Worm (Caenorhabditis elegans): Measurements from ENCODE around the gene Y57A10A.14.

The Y57A10A.14 gene

ce11 chrII:12211652-12212245, 26.0 kb downstream of the Y57A10A.14 start:
- TF ChIP-seq nhr-23 (tag; optimal IDR thresholded peaks at IDR 0.05) = no peak
- TF ChIP-seq nhr-11 (tag; optimal IDR thresholded peaks at IDR 0.05) = no peak
- TF ChIP-seq zag-1 (tag; optimal IDR thresholded peaks at IDR 0.05) = no peak
- TF ChIP-seq mdl-1 (tag; optimal IDR thresholded peaks at IDR 0.05) = no peak
- no peak for TF ChIP-seq nhr-10 (tag; optimal IDR thresholded peaks at IDR 0.05)
- TF ChIP-seq Y55F3AM.14 (GFP tag; optimal IDR thresholded peaks at IDR 0.05) = no peak
- no peak for TF ChIP-seq sma-9 (GFP tag; optimal IDR thresholded peaks at IDR 0.05)
- no peak for TF ChIP-seq sma-9 (tag; optimal IDR thresholded peaks at IDR 0.05)
- TF ChIP-seq C34F6.9 (tag; optimal IDR thresholded peaks at IDR 0.05) = no peak
- no peak for TF ChIP-seq ztf-4 (tag; optimal IDR thresholded peaks at IDR 0.05)
- TF ChIP-seq mab-5 (tag; optimal IDR thresholded peaks at IDR 0.05) = no peak
- no peak for TF ChIP-seq unc-39 (tag; optimal IDR thresholded peaks at IDR 0.05)

ce11 chrII:12214562-12214961, 28.8 kb downstream of the Y57A10A.14 start:
- TF ChIP-seq fos-1 (tag; optimal IDR thresholded peaks at IDR 0.05) = no peak
- no peak for TF ChIP-seq crh-2 (tag; optimal IDR thresholded peaks at IDR 0.05)
- no peak for TF ChIP-seq ZK546.5 (tag; optimal IDR thresholded peaks at IDR 0.05)
- no peak for TF ChIP-seq ama-1 (optimal IDR thresholded peaks at IDR 0.05)
- TF ChIP-seq peb-1 (tag; optimal IDR thresholded peaks at IDR 0.05) = no peak
- TF ChIP-seq ceh-82 (tag; optimal IDR thresholded peaks at IDR 0.05) = no peak
- TF ChIP-seq nhr-77 (tag; optimal IDR thresholded peaks at IDR 0.05) = no peak
- TF ChIP-seq sem-4 (tag; optimal IDR thresholded peaks at IDR 0.05) = no peak
- no peak for TF ChIP-seq alr-1 (tag; optimal IDR thresholded peaks at IDR 0.05)
- no peak for TF ChIP-seq lin-39 (tag; optimal IDR thresholded peaks at IDR 0.05)

- TF ChIP-seq elt-1 (tag; optimal IDR thresholded peaks at IDR 0.05) = no peak
- TF ChIP-seq gmeb-1 (tag; optimal IDR thresholded peaks at IDR 0.05) = peak; percentile 54
- peak; percentile 57 for TF ChIP-seq zag-1 (tag; optimal IDR thresholded peaks at IDR 0.05)
- TF ChIP-seq nhr-129 (tag; optimal IDR thresholded peaks at IDR 0.05) = peak; percentile 93
- TF ChIP-seq ztf-4 (tag; optimal IDR thresholded peaks at IDR 0.05) = peak; percentile 5
- peak; percentile 53 to 57 for TF ChIP-seq mdl-1 (tag; optimal IDR thresholded peaks at IDR 0.05)
- TF ChIP-seq crh-2 (tag; optimal IDR thresholded peaks at IDR 0.05) = peak; percentile 83
- TF ChIP-seq blmp-1 (tag; optimal IDR thresholded peaks at IDR 0.05; ENCODE audit: insufficient read depth) = peak; percentile 62
- peak; percentile 86 for TF ChIP-seq C34F6.9 (tag; optimal IDR thresholded peaks at IDR 0.05)
- TF ChIP-seq sma-3 (GFP tag; optimal IDR thresholded peaks at IDR 0.05) = peak; percentile 77
- TF ChIP-seq ama-1 (optimal IDR thresholded peaks at IDR 0.05) = no peak
- no peak for TF ChIP-seq nhr-77 (tag; optimal IDR thresholded peaks at IDR 0.05)
- TF ChIP-seq lin-39 (tag; optimal IDR thresholded peaks at IDR 0.05) = no peak
- TF ChIP-seq nhr-11 (tag; optimal IDR thresholded peaks at IDR 0.05) = no peak
- TF ChIP-seq nhr-25 (tag; optimal IDR thresholded peaks at IDR 0.05) = peak; percentile 62
- no peak for TF ChIP-seq nhr-237 (tag; optimal IDR thresholded peaks at IDR 0.05)
- TF ChIP-seq ZK546.5 (tag; optimal IDR thresholded peaks at IDR 0.05) = no peak
- TF ChIP-seq dmd-4 (tag; optimal IDR thresholded peaks at IDR 0.05) = no peak
- TF ChIP-seq sem-4 (tag; optimal IDR thresholded peaks at IDR 0.05) = peak; percentile 47
- TF ChIP-seq Y55F3AM.14 (GFP tag; optimal IDR thresholded peaks at IDR 0.05) = peak; percentile 34
- peak; percentile 79 for TF ChIP-seq fos-1 (tag; optimal IDR thresholded peaks at IDR 0.05)
- peak; percentile 31 for TF ChIP-seq ceh-82 (tag; optimal IDR thresholded peaks at IDR 0.05)
- TF ChIP-seq nhr-10 (tag; optimal IDR thresholded peaks at IDR 0.05) = no peak
- no peak for TF ChIP-seq ztf-11 (tag; optimal IDR thresholded peaks at IDR 0.05)
- no peak for TF ChIP-seq ceh-16 (tag; optimal IDR thresholded peaks at IDR 0.05)
- peak; percentile 79 for TF ChIP-seq lin-13 (GFP tag; optimal IDR thresholded peaks at IDR 0.05)
- TF ChIP-seq mab-5 (tag; optimal IDR thresholded peaks at IDR 0.05) = peak; percentile 68
- TF ChIP-seq unc-55 (GFP tag; optimal IDR thresholded peaks at IDR 0.05) = peak; percentile 72
- TF ChIP-seq lsy-2 (tag; optimal IDR thresholded peaks at IDR 0.05) = peak; percentile 40 to 73
- TF ChIP-seq lin-11 (tag; optimal IDR thresholded peaks at IDR 0.05) = peak; percentile 66
- no peak for TF ChIP-seq nhr-23 (tag; optimal IDR thresholded peaks at IDR 0.05)
- no peak for TF ChIP-seq alr-1 (tag; optimal IDR thresholded peaks at IDR 0.05)
- no peak for TF ChIP-seq skn-1 (tag; optimal IDR thresholded peaks at IDR 0.05)
- TF ChIP-seq aly-2 (tag; optimal IDR thresholded peaks at IDR 0.05) = no peak
- TF ChIP-seq nhr-21 (tag; optimal IDR thresholded peaks at IDR 0.05) = peak; percentile 57
- peak; percentile 92 for TF ChIP-seq snpc-4 (tag; optimal IDR thresholded peaks at IDR 0.05)
- TF ChIP-seq nhr-12 (tag; optimal IDR thresholded peaks at IDR 0.05) = no peak
- TF ChIP-seq R02D3.7 (tag; optimal IDR thresholded peaks at IDR 0.05) = no peak
- no peak for TF ChIP-seq nhr-6 (tag; optimal IDR thresholded peaks at IDR 0.05)
- no peak for TF ChIP-seq peb-1 (tag; optimal IDR thresholded peaks at IDR 0.05)
- TF ChIP-seq F13H6.1 (tag; optimal IDR thresholded peaks at IDR 0.05) = peak; percentile 91
- no peak for TF ChIP-seq elt-3 (tag; optimal IDR thresholded peaks at IDR 0.05)
- no peak for TF ChIP-seq unc-39 (tag; optimal IDR thresholded peaks at IDR 0.05)
- peak; percentile 42 for TF ChIP-seq sma-9 (GFP tag; optimal IDR thresholded peaks at IDR 0.05)
- no peak for TF ChIP-seq sma-9 (tag; optimal IDR thresholded peaks at IDR 0.05)
- TF ChIP-seq unc-62 (GFP tag; optimal IDR thresholded peaks at IDR 0.05) = no peak
- no peak for TF ChIP-seq mbf-1 (tag; optimal IDR thresholded peaks at IDR 0.05)
- TF ChIP-seq egl-27 (tag; optimal IDR thresholded peaks at IDR 0.05) = peak; percentile 37
These were observed 36.8 kb downstream of the Y57A10A.14 start for ce11 chrII:12222524-12222923.
